Fruit fly (Drosophila melanogaster): ENCODE results near the gene lmgA.

The lmgA gene

dm6 chr2L:8574947-8575346 is 46.5 kb upstream of the lmgA start (continued):
- TF ChIP-seq spab (GFP tag; optimal IDR thresholded peaks at IDR 0.05) (peak; percentile 92), CG6163 (GFP tag; IDR thresholded peaks at IDR 0.05) (peak; percentile 97), fd59A (GFP tag; optimal IDR thresholded peaks at IDR 0.05) (peak; percentile 92), topi (GFP tag; optimal IDR thresholded peaks at IDR 0.05) (peak; percentile 88), Met (GFP tag; optimal IDR thresholded peaks at IDR 0.05) (peak; percentile 86), CG6854 (GFP tag; optimal IDR thresholded peaks at IDR 0.05) (peak; percentile 62), CG6792 (GFP tag; optimal IDR thresholded peaks at IDR 0.05) (peak; percentile 90), Sox15 (GFP tag; optimal IDR thresholded peaks at IDR 0.05) (peak; percentile 84), Eip93F (GFP tag; optimal IDR thresholded peaks at IDR 0.05) (peak; percentile 71), Sox14 (GFP tag; optimal IDR thresholded peaks at IDR 0.05) (peak; percentile 90), CG8632 (GFP tag; optimal IDR thresholded peaks at IDR 0.05) (peak; percentile 88), ss (GFP tag; optimal IDR thresholded peaks at IDR 0.05) (peak; percentile 91 to 93), vri (GFP tag; optimal IDR thresholded peaks at IDR 0.05) (peak; percentile 77), Eip78C (GFP tag) (peak; percentile 98), achi (GFP tag; optimal IDR thresholded peaks at IDR 0.05) (peak; percentile 96), Ets21C (GFP tag; optimal IDR thresholded peaks at IDR 0.05) (peak; percentile 73)

- TF ChIP-seq cyc (GFP tag; optimal IDR thresholded peaks at IDR 0.05) = no peak
- TF ChIP-seq fd59A (GFP tag; optimal IDR thresholded peaks at IDR 0.05) = peak; percentile 18
- no peak for TF ChIP-seq CG6808 (GFP tag; optimal IDR thresholded peaks at IDR 0.05)
- no peak for TF ChIP-seq vri (GFP tag; optimal IDR thresholded peaks at IDR 0.05)
- no peak for TF ChIP-seq CG1621 (tag; optimal IDR thresholded peaks at IDR 0.05)
- TF ChIP-seq CG8632 (GFP tag; optimal IDR thresholded peaks at IDR 0.05) = no peak
- no peak for TF ChIP-seq dsx (GFP tag; optimal IDR thresholded peaks at IDR 0.05; ENCODE audit: poor library complexity, severe bottlenecking)
- no peak for TF ChIP-seq net (GFP tag; optimal IDR thresholded peaks at IDR 0.05)
- TF ChIP-seq CG6163 (GFP tag; IDR thresholded peaks at IDR 0.05) = peak; percentile 34; the same call in 1 of the 3 replicates
- no peak for TF ChIP-seq CG6276 (GFP tag; optimal IDR thresholded peaks at IDR 0.05)
- no peak for TF ChIP-seq Smox (GFP tag; optimal IDR thresholded peaks at IDR 0.05)
- no peak for TF ChIP-seq CG16779 (tag; optimal IDR thresholded peaks at IDR 0.05)
- TF ChIP-seq esn (GFP tag; optimal IDR thresholded peaks at IDR 0.05) = peak; percentile 27
- TF ChIP-seq CG32006 (GFP tag; optimal IDR thresholded peaks at IDR 0.05) = peak; percentile 23
- TF ChIP-seq Hr39 (GFP tag; optimal IDR thresholded peaks at IDR 0.05) = peak; percentile 11
- TF ChIP-seq CG15336 (GFP tag; IDR thresholded peaks at IDR 0.05) = peak; percentile 42
- no peak for TF ChIP-seq Ets21C (GFP tag; optimal IDR thresholded peaks at IDR 0.05)
- TF ChIP-seq eg (GFP tag; IDR thresholded peaks at IDR 0.05) = no peak
- peak; percentile 19 to 26 for TF ChIP-seq salr (GFP tag; optimal IDR thresholded peaks at IDR 0.05)
- TF ChIP-seq CG8119 (GFP tag; IDR thresholded peaks at IDR 0.05) = peak; percentile 49; the same call in 1 of the 3 replicates
- no peak for TF ChIP-seq Eip75B (GFP tag; optimal IDR thresholded peaks at IDR 0.05)
- TF ChIP-seq CG7368 (GFP tag; optimal IDR thresholded peaks at IDR 0.05) = no peak
- no peak for TF ChIP-seq CG4318 (GFP tag; optimal IDR thresholded peaks at IDR 0.05)
- peak; percentile 31 for TF ChIP-seq CG10631 (GFP tag; optimal IDR thresholded peaks at IDR 0.05)
- TF ChIP-seq Sox14 (GFP tag; optimal IDR thresholded peaks at IDR 0.05) = no peak
- no peak for TF ChIP-seq Lpt (GFP tag; optimal IDR thresholded peaks at IDR 0.05)
- TF ChIP-seq Blimp-1 (GFP tag; optimal IDR thresholded peaks at IDR 0.05) = no peak
- no peak for TF ChIP-seq CG8319 (GFP tag; optimal IDR thresholded peaks at IDR 0.05)
- peak; percentile 47 for TF ChIP-seq acj6 (GFP tag; optimal IDR thresholded peaks at IDR 0.05)
- no peak for TF ChIP-seq CG31627 (GFP tag; optimal IDR thresholded peaks at IDR 0.05)
- no peak for TF ChIP-seq ss (GFP tag; optimal IDR thresholded peaks at IDR 0.05)
- TF ChIP-seq Eip78C (GFP tag) = peak; percentile 39
- no peak for TF ChIP-seq fd85E (GFP tag; optimal IDR thresholded peaks at IDR 0.05)
- TF ChIP-seq Eip93F (GFP tag; optimal IDR thresholded peaks at IDR 0.05) = no peak
- TF ChIP-seq Met (GFP tag; optimal IDR thresholded peaks at IDR 0.05) = no peak
- peak; percentile 41 for TF ChIP-seq OdsH (GFP tag; optimal IDR thresholded peaks at IDR 0.05)
- no peak for TF ChIP-seq CG6854 (GFP tag; optimal IDR thresholded peaks at IDR 0.05)
- TF ChIP-seq Sox102F (GFP tag; optimal IDR thresholded peaks at IDR 0.05) = no peak
- no peak for TF ChIP-seq CG3919 (GFP tag; optimal IDR thresholded peaks at IDR 0.05)
- TF ChIP-seq CG34406 (GFP tag; optimal IDR thresholded peaks at IDR 0.05) = no peak
- no peak for TF ChIP-seq Hr38 (GFP tag; optimal IDR thresholded peaks at IDR 0.05)
- TF ChIP-seq Hr4 (GFP tag; optimal IDR thresholded peaks at IDR 0.05) = no peak
- TF ChIP-seq Ets96B (tag; optimal IDR thresholded peaks at IDR 0.05) = peak; percentile 33
- TF ChIP-seq achi (GFP tag; optimal IDR thresholded peaks at IDR 0.05) = peak; percentile 62
- TF ChIP-seq dac (GFP tag; optimal IDR thresholded peaks at IDR 0.05) = no peak
Measured at dm6 chr2L:8574258-8574657, 45.8 kb upstream of the lmgA start.

Measured in whole organism, prepupa.